Worm (Caenorhabditis elegans) whole organism, early embryonic: ENCODE results near the gene C04A2.15.

Experiments used
- F13C5.2 ChIP-seq: sonication (generic microtip); optimal IDR thresholded peaks from 2 replicates; lab custom pipeline; 2017; ENCODE audit warnings: mild to moderate bottlenecking, missing genetic modification characterization, inconsistent platforms, missing compliant biosample characterization
- aly-1 ChIP-seq: sonication (generic microtip); optimal IDR thresholded peaks from 2 replicates; lab custom pipeline; 2016; ENCODE audit warnings: missing genetic modification characterization, missing compliant biosample characterization
- ama-1 ChIP-seq: fragments of 150-350 bp; optimal IDR thresholded peaks from 2 replicates; lab custom pipeline; 2014
- ceh-36 ChIP-seq: sonication (generic microtip); optimal IDR thresholded peaks from 2 replicates; lab custom pipeline; 2016; ENCODE audit warnings: missing genetic modification characterization, inconsistent platforms, missing compliant biosample characterization
- hmg-4 ChIP-seq: fragments of 200-800 bp; sonication (Bioruptor generic); optimal IDR thresholded peaks from 2 replicates; lab custom pipeline; 2018; ENCODE audit warnings: mild to moderate bottlenecking, missing genetic modification characterization, missing compliant biosample characterization
- scrt-1 ChIP-seq: fragments of 200-800 bp; sonication (Bioruptor generic); IDR thresholded peaks from 2 replicates; pipeline ENCODE4 v1.3.6; 2022; ENCODE audit warnings: missing genetic modification characterization, missing compliant biosample characterization
- tbx-11 ChIP-seq: fragments of 200-800 bp; sonication (Bioruptor generic); IDR thresholded peaks from 2 replicates; pipeline ENCODE4 v1.3.6; 2022; ENCODE audit warnings: missing genetic modification characterization, missing compliant biosample characterization
- tbx-37 ChIP-seq: fragments of 200-800 bp; sonication (Bioruptor generic); conservative IDR thresholded peaks from 2 replicates; pipeline ENCODE4 v1.3.6; 2022; ENCODE audit warnings: missing genetic modification reagents, missing genetic modification characterization, missing compliant biosample characterization
- tra-4 ChIP-seq: sonication (generic microtip); optimal IDR thresholded peaks from 2 replicates; lab custom pipeline; 2017; ENCODE audit warnings: missing genetic modification characterization, missing compliant biosample characterization

DNA sequence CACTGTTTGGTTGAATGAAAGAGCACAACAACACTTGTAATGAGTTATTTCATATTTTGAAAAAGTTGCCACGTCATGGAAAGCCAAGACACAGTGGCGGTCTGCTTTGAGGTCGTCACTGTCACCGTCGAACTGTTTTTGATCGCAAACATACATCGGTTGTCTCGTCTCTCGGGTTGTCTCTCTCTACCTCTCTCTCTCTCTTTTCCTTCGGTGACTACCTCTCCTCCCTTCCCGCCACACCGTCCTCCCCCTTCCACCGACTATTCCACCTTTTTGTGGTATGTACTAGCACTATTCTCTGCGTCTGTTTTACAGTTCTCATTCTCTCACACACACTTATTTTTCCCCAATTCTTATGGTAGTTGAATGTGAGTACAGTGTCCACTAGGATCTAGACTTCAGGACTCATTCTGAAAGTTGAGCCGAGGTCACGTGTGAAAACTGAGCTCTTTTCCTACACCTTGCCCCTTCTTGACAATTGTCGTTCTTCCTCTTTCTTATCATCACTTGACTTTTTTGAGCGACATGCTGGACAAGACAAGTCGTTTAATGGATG, 18.2 kb upstream of the C04A2.15 start:
- TF ChIP-seq tra-4 (tag; lab: Kevin White, UChicago) (no peak), F13C5.2 (no peak), tbx-37 (GFP tag; lab: Robert Waterston, UW) (no peak), aly-1 (peak; percentile 7), ama-1 (lab: Kevin White, UChicago) (no peak), hmg-4 (no peak), tbx-11 (GFP tag; lab: Robert Waterston, UW) (no peak), ceh-36 (tag; lab: Kevin White, UChicago) (peak; percentile 69), scrt-1 (GFP tag; lab: Robert Waterston, UW) (no peak)
